Worm (Caenorhabditis elegans): Measurements from ENCODE around the gene ZK1248.19.

DNA sequence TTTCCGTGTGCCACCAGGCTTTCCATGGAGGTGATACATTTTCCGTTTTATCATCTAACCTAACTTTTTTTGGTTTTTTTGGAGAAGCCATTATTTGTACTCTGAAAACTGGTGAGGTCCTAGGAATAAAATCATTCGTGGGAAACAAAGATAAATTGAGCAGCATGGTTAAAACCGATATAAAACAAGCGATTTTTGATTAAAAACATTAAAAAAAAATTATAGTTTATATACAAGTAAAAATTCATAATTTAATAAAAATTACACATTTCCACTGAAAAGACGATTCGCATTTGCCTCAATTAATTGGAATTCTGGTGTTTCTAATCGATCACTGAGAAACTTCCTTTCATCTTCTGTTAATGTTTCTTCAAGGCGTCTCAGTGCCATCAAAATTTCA lies 761 bp downstream of the ZK1248.19 start, which contains the start of gene ZK1248.15:
- TF ChIP-seq ceh-9 (tag; optimal IDR thresholded peaks at IDR 0.05) (no peak), ama-1 (optimal IDR thresholded peaks at IDR 0.05) (no peak), pqm-1 (tag; optimal IDR thresholded peaks at IDR 0.05) (no peak)

All from whole organism, late embryonic.